Worm (Caenorhabditis elegans): ENCODE results near the gene srw-102.
"Not testable (repeated sequence)": the region's sequence is repeated elsewhere in the genome, so short reads cannot be mapped to it uniquely, and the experiment has no call there.

The srw-102 gene

DNA sequence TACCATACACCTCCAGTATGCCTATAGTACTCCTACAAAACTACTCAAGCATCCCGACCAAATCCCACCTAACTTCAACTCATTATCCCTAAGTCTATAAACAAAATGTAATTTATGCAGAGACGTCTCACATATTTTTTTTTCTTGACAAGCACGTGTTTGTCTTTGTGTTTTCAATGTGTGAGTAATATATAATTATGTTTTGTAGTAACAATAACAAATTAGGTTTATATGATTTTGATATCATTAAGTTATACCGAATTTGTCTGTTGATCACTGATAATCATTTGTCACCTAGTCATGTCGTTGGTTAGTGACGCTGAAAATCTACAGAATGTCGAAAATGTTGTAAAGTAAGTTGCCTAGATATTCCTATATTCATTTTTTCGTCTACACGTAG is at the start of gene srw-102:
TSS of gene srw-102 (plus strand) at position 301 of the 400 bp plus-strand sequence.
- no peak for TF ChIP-seq W03F9.2 (tag; optimal IDR thresholded peaks at IDR 0.05)
- TF ChIP-seq him-1 (tag; optimal IDR thresholded peaks at IDR 0.05), result no peak
- no peak for TF ChIP-seq dao-5 (tag; optimal IDR thresholded peaks at IDR 0.05)

ce11 chrV:1678228-1678627 is 41.8 kb upstream of the srw-102 start, which contains the start of gene srw-98:
srw-98 (minus strand) TSS chrV:1678328.
- TF ChIP-seq W03F9.2 (tag; optimal IDR thresholded peaks at IDR 0.05) (no peak), him-1 (tag; optimal IDR thresholded peaks at IDR 0.05) (no peak), dao-5 (tag; optimal IDR thresholded peaks at IDR 0.05) (no peak)

DNA sequence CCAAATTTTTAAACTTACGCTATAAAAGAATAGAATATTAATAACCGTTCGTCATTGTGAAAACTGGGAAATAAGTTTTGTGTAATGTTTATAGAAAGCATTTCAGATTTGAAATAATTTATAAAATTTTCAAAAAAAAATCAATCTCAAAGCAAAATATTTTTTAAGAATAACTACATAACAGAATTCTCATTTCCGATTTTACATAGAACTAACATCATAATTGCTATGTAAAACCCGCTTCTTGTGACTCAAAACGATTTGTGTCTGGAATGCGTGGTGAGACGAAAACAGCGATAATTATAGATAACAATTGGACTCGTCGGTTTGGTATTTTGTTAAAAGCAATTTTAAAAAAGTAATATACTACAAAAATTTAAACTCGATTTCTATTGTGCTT is 39.3 kb upstream of the srw-102 start, which contains the start of gene srw-91:
TSS of gene srw-91 (minus strand) at position 101 of the 400 bp plus-strand sequence.
- TF ChIP-seq W03F9.2 (tag; optimal IDR thresholded peaks at IDR 0.05) (no peak), him-1 (tag; optimal IDR thresholded peaks at IDR 0.05) (no peak), dao-5 (tag; optimal IDR thresholded peaks at IDR 0.05) (no peak)

ce11 chrV:1682279-1682678 is 37.7 kb upstream of the srw-102 start, which contains the start of gene srh-3:
srh-3 (plus strand) TSS chrV:1682579.
- no peak for TF ChIP-seq him-1 (tag; optimal IDR thresholded peaks at IDR 0.05)
- TF ChIP-seq dao-5 (tag; optimal IDR thresholded peaks at IDR 0.05), result no peak
- no peak for TF ChIP-seq W03F9.2 (tag; optimal IDR thresholded peaks at IDR 0.05)

- TF ChIP-seq him-1 (tag; optimal IDR thresholded peaks at IDR 0.05) (no peak), W03F9.2 (tag; optimal IDR thresholded peaks at IDR 0.05) (no peak), dao-5 (tag; optimal IDR thresholded peaks at IDR 0.05) (no peak)
Observed at ce11 chrV:1685328-1685727, 34.7 kb upstream of the srw-102 start, which contains the start of gene srh-5. srh-5 (plus strand) TSS chrV:1685628.

- not testable (repeated sequence) for TF ChIP-seq dao-5, him-1, W03F9.2 (tag; optimal IDR thresholded peaks at IDR 0.05)
Observed at ce11 chrV:1692494-1692893, 27.5 kb upstream of the srw-102 start, which contains the start of gene Y46H3C.5. Y46H3C.5 (minus strand) TSS chrV:1692495.

DNA sequence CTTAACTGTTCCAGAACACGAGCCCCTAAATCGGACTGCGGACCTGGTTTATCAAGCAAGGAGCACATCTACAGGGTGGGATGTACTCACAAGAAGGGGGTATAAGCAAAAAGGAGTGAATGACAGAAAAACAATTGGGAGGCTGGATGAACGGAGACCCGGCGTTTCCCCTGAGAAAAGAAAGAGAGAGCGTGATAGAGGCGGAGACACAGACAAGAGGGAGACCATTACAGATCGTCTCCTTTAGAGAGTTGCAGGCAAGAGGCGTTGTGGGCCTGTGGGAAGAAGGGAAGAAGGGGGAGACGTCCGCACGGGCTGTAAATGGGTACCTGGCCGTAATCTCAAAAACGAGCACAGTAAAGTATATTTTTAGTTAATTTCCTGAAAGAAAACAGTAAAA is 26.2 kb upstream of the srw-102 start, which contains the start of gene Y46H3C.7:
TSS of gene Y46H3C.7 (minus strand) at position 147 of the 400 bp plus-strand sequence.
- TF ChIP-seq W03F9.2, him-1, dao-5 (tag; optimal IDR thresholded peaks at IDR 0.05): not testable (repeated sequence)

- TF ChIP-seq dao-5 (tag; optimal IDR thresholded peaks at IDR 0.05) (no peak), W03F9.2 (tag; optimal IDR thresholded peaks at IDR 0.05) (no peak), him-1 (tag; optimal IDR thresholded peaks at IDR 0.05) (no peak)
Observed at ce11 chrV:1698400-1698799, 21.6 kb upstream of the srw-102 start.

DNA sequence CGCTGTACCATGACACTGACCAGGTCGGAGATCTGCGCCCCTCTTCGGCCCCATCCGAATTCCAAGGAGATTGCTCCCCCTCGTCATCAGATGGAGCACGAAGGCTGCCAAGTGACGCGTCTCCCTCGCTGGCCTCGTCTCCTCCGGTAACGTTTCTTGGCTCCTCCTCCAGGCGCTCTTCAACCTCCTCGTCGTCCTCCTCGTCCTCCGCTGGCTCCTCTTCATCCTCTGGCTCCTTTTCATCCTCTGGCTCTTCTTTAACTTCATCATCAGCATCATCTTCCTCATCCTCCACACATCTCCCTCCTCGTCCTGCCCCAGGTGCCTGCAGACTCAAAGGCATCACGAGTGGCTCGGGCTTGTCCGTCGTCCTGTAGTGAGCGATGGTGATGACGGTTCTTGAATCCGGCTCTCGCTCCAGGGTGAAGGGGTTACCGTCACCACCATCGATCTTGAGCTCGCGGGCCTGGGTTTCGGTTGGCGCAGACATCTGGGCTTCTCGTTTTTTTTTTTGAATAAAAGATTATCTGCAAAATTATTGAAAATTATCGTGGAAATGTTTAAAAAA is 20.7 kb upstream of the srw-102 start:
- TF ChIP-seq him-1 (tag; optimal IDR thresholded peaks at IDR 0.05), result no peak
- TF ChIP-seq dao-5 (tag; optimal IDR thresholded peaks at IDR 0.05), result no peak
- TF ChIP-seq W03F9.2 (tag; optimal IDR thresholded peaks at IDR 0.05), result no peak

- TF ChIP-seq him-1 (tag; optimal IDR thresholded peaks at IDR 0.05), result no peak
- TF ChIP-seq dao-5 (tag; optimal IDR thresholded peaks at IDR 0.05), result no peak
- TF ChIP-seq W03F9.2 (tag; optimal IDR thresholded peaks at IDR 0.05), result no peak
Observed at ce11 chrV:1701584-1702101, 18.4 kb upstream of the srw-102 start, which contains the start of gene srw-90. srw-90 (plus strand) TSS chrV:1702051.

DNA sequence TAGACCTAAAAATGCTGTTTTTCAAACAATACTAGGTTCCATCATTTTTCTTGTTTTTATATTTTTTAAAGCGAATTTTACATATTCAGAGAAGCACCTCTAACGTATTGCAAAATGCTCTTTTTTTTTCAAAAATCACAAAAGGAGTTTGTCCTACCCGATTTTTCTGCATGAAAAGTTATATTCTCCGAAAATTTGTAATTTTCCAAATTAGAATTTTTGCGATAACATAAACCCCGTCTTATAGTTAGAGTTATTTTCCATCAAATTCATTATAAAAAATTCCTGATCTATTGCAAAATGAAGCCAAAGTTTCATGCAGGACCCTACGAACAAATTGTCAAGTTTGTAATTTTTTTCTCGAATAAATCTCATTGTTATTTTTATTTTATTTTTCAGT is 11.6 kb upstream of the srw-102 start, which contains the start of gene srw-99:
TSS of gene srw-99 (plus strand) at position 301 of the 400 bp plus-strand sequence.
- no peak for TF ChIP-seq him-1 (tag; optimal IDR thresholded peaks at IDR 0.05)
- TF ChIP-seq W03F9.2 (tag; optimal IDR thresholded peaks at IDR 0.05), result no peak
- no peak for TF ChIP-seq dao-5 (tag; optimal IDR thresholded peaks at IDR 0.05)

DNA sequence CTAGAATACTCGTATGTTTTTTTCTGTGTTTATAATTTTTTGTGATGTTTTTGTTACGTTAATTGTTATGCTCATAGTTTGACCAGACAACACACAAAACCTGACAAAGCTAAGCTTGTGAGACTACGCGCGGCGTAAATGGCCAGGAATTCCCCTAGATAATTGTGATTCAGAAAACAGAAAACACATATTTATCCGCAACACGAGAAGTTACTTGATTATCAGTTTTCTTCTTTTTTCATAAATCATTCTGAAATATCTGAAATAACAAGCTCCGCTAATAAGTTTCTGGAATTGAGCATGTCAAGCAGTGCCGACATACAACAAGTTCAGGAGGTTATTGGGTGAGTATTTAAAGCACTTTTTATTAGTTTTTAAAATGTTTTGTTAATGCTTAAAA is 9.1 kb upstream of the srw-102 start, which contains the start of gene srw-100:
TSS of gene srw-100 (plus strand) at position 301 of the 400 bp plus-strand sequence.
- no peak for TF ChIP-seq dao-5 (tag; optimal IDR thresholded peaks at IDR 0.05)
- no peak for TF ChIP-seq him-1 (tag; optimal IDR thresholded peaks at IDR 0.05)
- no peak for TF ChIP-seq W03F9.2 (tag; optimal IDR thresholded peaks at IDR 0.05)

DNA sequence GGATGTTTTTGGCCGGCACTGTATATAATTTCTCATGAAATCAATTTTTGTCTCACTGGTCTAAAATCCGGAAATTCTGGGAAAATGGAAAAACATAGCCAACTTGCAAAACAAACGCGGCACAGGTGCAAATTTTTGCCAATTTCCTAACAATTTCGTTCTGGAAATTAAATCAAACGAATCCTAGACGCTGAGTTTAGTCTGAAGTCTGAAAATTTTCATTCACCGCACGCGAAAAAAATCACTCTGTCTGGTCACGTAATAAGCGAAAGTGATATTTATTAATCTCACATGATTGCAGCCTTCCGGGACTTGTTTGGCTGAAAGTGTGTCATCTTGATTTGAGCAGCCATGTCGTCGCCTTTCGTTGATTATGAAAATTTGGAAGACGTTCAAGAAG is 3.1 kb upstream of the srw-102 start, which contains the start of gene srw-103:
TSS of gene srw-103 (plus strand) at position 301 of the 400 bp plus-strand sequence.
- no peak for TF ChIP-seq him-1 (tag; optimal IDR thresholded peaks at IDR 0.05)
- no peak for TF ChIP-seq dao-5 (tag; optimal IDR thresholded peaks at IDR 0.05)
- no peak for TF ChIP-seq W03F9.2 (tag; optimal IDR thresholded peaks at IDR 0.05)

ce11 chrV:1718232-1718631 is 1.8 kb upstream of the srw-102 start:
- TF ChIP-seq dao-5 (tag; optimal IDR thresholded peaks at IDR 0.05) (no peak), W03F9.2 (tag; optimal IDR thresholded peaks at IDR 0.05) (no peak), him-1 (tag; optimal IDR thresholded peaks at IDR 0.05) (no peak)
